Fruit fly (Drosophila melanogaster) whole organism, prepupa: ENCODE results near the gene CG3213.
A peak's percentile ranks its signal among the peaks of the same experiment; 100 is the strongest.

Experiments used
- Blimp-1 ChIP-seq: fragments of 200-800 bp; sonication (Bioruptor generic); optimal IDR thresholded peaks from 3 replicates; lab custom pipeline; 2017; ENCODE audit warnings: missing biosample characterization, missing genetic modification characterization, mild to moderate bottlenecking, moderate library complexity, missing genetic modification reagents
- CG10631 ChIP-seq: fragments of 200-800 bp; sonication (Bioruptor generic); optimal IDR thresholded peaks from 2 replicates; lab custom pipeline; 2016; ENCODE audit warnings: missing biosample characterization, missing genetic modification characterization
- CG10669 ChIP-seq: fragments of 200-800 bp; sonication (Bioruptor generic); optimal IDR thresholded peaks from 3 replicates; lab custom pipeline; 2018; ENCODE audit warnings: missing biosample characterization, mild to moderate bottlenecking, missing genetic modification characterization, moderate library complexity
- CG11294 ChIP-seq: fragments of 200-800 bp; sonication (Bioruptor generic); IDR thresholded peaks from 2 replicates; pipeline ENCODE4 v1.3.6; 2022; ENCODE audit warnings: missing biosample characterization, missing genetic modification characterization
- CG11902 ChIP-seq: fragments of 200-800 bp; sonication (Bioruptor generic); optimal IDR thresholded peaks from 3 replicates; lab custom pipeline; 2016; ENCODE audit warnings: missing biosample characterization, missing genetic modification characterization
- CG1621 ChIP-seq: fragments of 200-800 bp; sonication (Bioruptor generic); optimal IDR thresholded peaks from 3 replicates; lab custom pipeline; 2018; ENCODE audit warnings: missing biosample characterization, mild to moderate bottlenecking, missing genetic modification characterization
- CG31627 ChIP-seq: fragments of 200-800 bp; sonication (Bioruptor generic); optimal IDR thresholded peaks from 3 replicates; lab custom pipeline; 2016; ENCODE audit warnings: missing biosample characterization, missing genetic modification characterization
- CG32006 ChIP-seq: fragments of 200-800 bp; sonication (Bioruptor generic); optimal IDR thresholded peaks from 3 replicates; lab custom pipeline; 2017; ENCODE audit warnings: missing biosample characterization, mild to moderate bottlenecking, missing genetic modification characterization
- CG3919 ChIP-seq: fragments of 200-800 bp; sonication (Bioruptor generic); optimal IDR thresholded peaks from 3 replicates; lab custom pipeline; 2016; ENCODE audit warnings: missing biosample characterization, missing genetic modification characterization
- CG6163 ChIP-seq: fragments of 200-800 bp; sonication (Bioruptor generic); IDR thresholded peaks from 3 replicates; pipeline ENCODE4 v1.3.6; 2022; ENCODE audit warnings: missing biosample characterization, missing genetic modification characterization
- CG6792 ChIP-seq: fragments of 200-800 bp; sonication (Bioruptor generic); optimal IDR thresholded peaks from 3 replicates; lab custom pipeline; 2016; ENCODE audit warnings: missing biosample characterization, missing genetic modification characterization
- CG6808 ChIP-seq: fragments of 200-800 bp; sonication (Bioruptor generic); optimal IDR thresholded peaks from 3 replicates; lab custom pipeline; 2017; ENCODE audit warnings: missing biosample characterization, missing genetic modification characterization, mild to moderate bottlenecking, moderate library complexity, missing genetic modification reagents
- CG6854 ChIP-seq: fragments of 200-800 bp; sonication (Bioruptor generic); optimal IDR thresholded peaks from 2 replicates; lab custom pipeline; 2017; ENCODE audit warnings: missing biosample characterization, mild to moderate bottlenecking, missing genetic modification characterization
- CG7368 ChIP-seq: fragments of 200-800 bp; sonication (Bioruptor generic); optimal IDR thresholded peaks from 3 replicates; lab custom pipeline; 2016; ENCODE audit warnings: missing biosample characterization, missing genetic modification characterization
- CG8119 ChIP-seq: fragments of 200-800 bp; sonication (Bioruptor generic); IDR thresholded peaks from 3 replicates; pipeline ENCODE4 v1.3.6; 2022; ENCODE audit warnings: missing biosample characterization, missing genetic modification characterization
- CG8319 ChIP-seq: fragments of 200-800 bp; sonication (Bioruptor generic); optimal IDR thresholded peaks from 3 replicates; lab custom pipeline; 2016; ENCODE audit warnings: missing biosample characterization, missing genetic modification characterization
- CG8632 ChIP-seq: fragments of 200-800 bp; sonication (Bioruptor generic); optimal IDR thresholded peaks from 3 replicates; lab custom pipeline; 2016; ENCODE audit warnings: missing biosample characterization, missing genetic modification characterization
- CG9139 ChIP-seq: fragments of 200-800 bp; sonication (Bioruptor generic); optimal IDR thresholded peaks from 3 replicates; lab custom pipeline; 2017; ENCODE audit warnings: missing biosample characterization, mild to moderate bottlenecking, missing genetic modification characterization
- Eip78C ChIP-seq: fragments of 200-800 bp; sonication (Bioruptor generic); peaks from one replicate; lab custom pipeline; 2016; ENCODE audit warnings: missing biosample characterization, missing genetic modification characterization
- Eip93F ChIP-seq: fragments of 200-800 bp; sonication (Bioruptor generic); optimal IDR thresholded peaks from 2 replicates; lab custom pipeline; 2016; ENCODE audit warnings: missing biosample characterization, mild to moderate bottlenecking, missing genetic modification characterization
- Ets21C ChIP-seq: fragments of 200-800 bp; sonication (Bioruptor generic); optimal IDR thresholded peaks from 3 replicates; lab custom pipeline; 2016; ENCODE audit warnings: missing biosample characterization, missing genetic modification characterization
- Gug ChIP-seq: fragments of 200-800 bp; sonication (Bioruptor generic); IDR thresholded peaks from 2 replicates; pipeline ENCODE4 v1.3.6; 2022; ENCODE audit warnings: missing biosample characterization, missing genetic modification characterization
- Hr39 ChIP-seq: fragments of 200-800 bp; sonication (Bioruptor generic); optimal IDR thresholded peaks from 2 replicates; lab custom pipeline; 2016; ENCODE audit warnings: missing biosample characterization, missing genetic modification characterization
- Hr4 ChIP-seq: fragments of 200-800 bp; sonication (Bioruptor generic); optimal IDR thresholded peaks from 3 replicates; lab custom pipeline; 2016; ENCODE audit warnings: missing biosample characterization, missing genetic modification characterization
- OdsH ChIP-seq: fragments of 200-800 bp; sonication (Bioruptor generic); optimal IDR thresholded peaks from 3 replicates; lab custom pipeline; 2016; ENCODE audit warnings: missing biosample characterization, missing genetic modification characterization
- Smox ChIP-seq: fragments of 200-800 bp; sonication (Bioruptor generic); optimal IDR thresholded peaks from 3 replicates; lab custom pipeline; 2016; ENCODE audit warnings: missing biosample characterization, missing genetic modification characterization
- Sox102F ChIP-seq: fragments of 200-800 bp; sonication (Bioruptor generic); optimal IDR thresholded peaks from 2 replicates; lab custom pipeline; 2016; ENCODE audit warnings: missing biosample characterization, mild to moderate bottlenecking, missing genetic modification characterization
- achi ChIP-seq: fragments of 200-800 bp; sonication (Bioruptor generic); optimal IDR thresholded peaks from 3 replicates; lab custom pipeline; 2016; ENCODE audit warnings: missing biosample characterization, missing genetic modification characterization
- acj6 ChIP-seq: fragments of 200-800 bp; sonication (Bioruptor generic); optimal IDR thresholded peaks from 3 replicates; lab custom pipeline; 2016; ENCODE audit warnings: missing biosample characterization, missing genetic modification characterization
- cyc ChIP-seq: fragments of 200-800 bp; sonication (Bioruptor generic); optimal IDR thresholded peaks from 3 replicates; lab custom pipeline; 2016; ENCODE audit warnings: missing biosample characterization, missing genetic modification characterization
- dac ChIP-seq: fragments of 200-800 bp; sonication (Bioruptor generic); optimal IDR thresholded peaks from 2 replicates; lab custom pipeline; 2017; ENCODE audit warnings: missing biosample characterization, mild to moderate bottlenecking, missing genetic modification characterization
- dsx ChIP-seq: fragments of 200-800 bp; optimal IDR thresholded peaks from 3 replicates; lab custom pipeline; 2019; ENCODE audit warnings: missing biosample characterization, mild to moderate bottlenecking, missing genetic modification characterization, moderate library complexity; ENCODE audit not compliant: poor library complexity, severe bottlenecking
- eg ChIP-seq: fragments of 200-800 bp; sonication (Bioruptor generic); IDR thresholded peaks from 3 replicates; pipeline ENCODE4 v1.3.6; 2022; ENCODE audit warnings: missing biosample characterization, missing genetic modification characterization
- esn ChIP-seq: fragments of 200-800 bp; sonication (Bioruptor generic); optimal IDR thresholded peaks from 2 replicates; lab custom pipeline; 2016; ENCODE audit warnings: missing biosample characterization, mild to moderate bottlenecking, missing genetic modification characterization, moderate library complexity
- fd59A ChIP-seq: fragments of 200-800 bp; sonication (Bioruptor generic); optimal IDR thresholded peaks from 2 replicates; lab custom pipeline; 2017; ENCODE audit warnings: missing biosample characterization, mild to moderate bottlenecking, missing genetic modification characterization, missing genetic modification reagents
- fd85E ChIP-seq: fragments of 200-800 bp; sonication (Bioruptor generic); optimal IDR thresholded peaks from 3 replicates; lab custom pipeline; 2016; ENCODE audit warnings: missing biosample characterization, missing genetic modification characterization
- fkh ChIP-seq: fragments of 200-800 bp; sonication (Bioruptor generic); optimal IDR thresholded peaks from 3 replicates; lab custom pipeline; 2017; ENCODE audit warnings: missing biosample characterization, mild to moderate bottlenecking, missing genetic modification characterization, moderate library complexity
- lz ChIP-seq: fragments of 200-800 bp; sonication (Bioruptor generic); optimal IDR thresholded peaks from 3 replicates; lab custom pipeline; 2016; ENCODE audit warnings: missing biosample characterization, missing genetic modification characterization
- pdm3 ChIP-seq: fragments of 200-800 bp; sonication (Bioruptor generic); optimal IDR thresholded peaks from 3 replicates; lab custom pipeline; 2016; ENCODE audit warnings: missing biosample characterization, missing genetic modification characterization
- salr ChIP-seq, 2 experiments: fragments of 200-800 bp; sonication (Bioruptor generic); optimal IDR thresholded peaks; 3 replicates each; lab custom pipeline; 2016 to 2018; ENCODE audit warnings: missing biosample characterization in 2 of 2, missing genetic modification characterization in 2 of 2, mild to moderate bottlenecking in 1 of 2
- spab ChIP-seq: fragments of 200-800 bp; sonication (Bioruptor generic); optimal IDR thresholded peaks from 2 replicates; lab custom pipeline; 2017; ENCODE audit warnings: missing biosample characterization, mild to moderate bottlenecking, missing genetic modification characterization, missing genetic modification reagents
- ss ChIP-seq, 2 experiments: fragments of 200-800 bp; sonication (Bioruptor generic); optimal IDR thresholded peaks; 2 replicates in 1 of 2; 3 replicates in 1 of 2; lab custom pipeline; 2017 to 2018; ENCODE audit warnings: mild to moderate bottlenecking in 2 of 2, missing biosample characterization in 2 of 2, missing genetic modification characterization in 2 of 2, moderate library complexity in 1 of 2
- svp ChIP-seq: fragments of 200-800 bp; sonication (Bioruptor generic); peaks from one replicate; lab custom pipeline; 2016; ENCODE audit warnings: missing biosample characterization, missing genetic modification characterization
- topi ChIP-seq: fragments of 200-800 bp; sonication (Bioruptor generic); optimal IDR thresholded peaks from 3 replicates; lab custom pipeline; 2016; ENCODE audit warnings: missing biosample characterization, missing genetic modification characterization
- vri ChIP-seq: fragments of 200-800 bp; sonication (Bioruptor generic); optimal IDR thresholded peaks from 3 replicates; lab custom pipeline; 2016; ENCODE audit warnings: missing biosample characterization, mild to moderate bottlenecking, missing genetic modification characterization

The CG3213 gene

dm6 chr2L:3566532-3566931 is 47.1 kb upstream of the CG3213 start (continued):
- no peak for TF ChIP-seq fd85E (GFP tag; lab: Kevin White, UChicago)
- TF ChIP-seq CG10669 (GFP tag; lab: Kevin White, UChicago): peak; percentile 24
- peak; percentile 60 for TF ChIP-seq esn (GFP tag; lab: Kevin White, UChicago)
- TF ChIP-seq lz (GFP tag; lab: Kevin White, UChicago): peak; percentile 72
- peak; percentile 38 to 41 for TF ChIP-seq ss (GFP tag; optimal IDR thresholded peaks at IDR 0.05; lab: Kevin White, UChicago)
- no peak for TF ChIP-seq Eip93F
- no peak for TF ChIP-seq Gug (GFP tag; lab: Robert Waterston, UW)
- TF ChIP-seq eg (GFP tag; lab: Robert Waterston, UW): 0 out of 3 replicates have a peak, but pooled peaks have one; percentile 33
- TF ChIP-seq Smox (GFP tag; lab: Kevin White, UChicago): peak; percentile 60
- TF ChIP-seq cyc (GFP tag; lab: Kevin White, UChicago): peak; percentile 70
- TF ChIP-seq salr (GFP tag; optimal IDR thresholded peaks at IDR 0.05; lab: Kevin White, UChicago): peak in 1 of 2 experiments; percentile 22
- TF ChIP-seq topi (GFP tag; lab: Kevin White, UChicago): peak; percentile 70
- TF ChIP-seq CG11294: no peak

- TF ChIP-seq Blimp-1 (peak; percentile 64), CG8319 (GFP tag; lab: Kevin White, UChicago) (no peak), CG6808 (GFP tag; lab: Kevin White, UChicago) (no peak), Eip78C (GFP tag; lab: Kevin White, UChicago) (peak; percentile 29), CG11902 (GFP tag; lab: Kevin White, UChicago) (no peak), eg (GFP tag; lab: Robert Waterston, UW) (no peak), svp (GFP tag; lab: Kevin White, UChicago) (peak; percentile 44), CG6854 (no peak), CG9139 (GFP tag; lab: Kevin White, UChicago) (no peak), esn (GFP tag; lab: Kevin White, UChicago) (no peak), achi (GFP tag; lab: Kevin White, UChicago) (no peak)
- TF ChIP-seq, all 60 proteins: peak for 3
These were observed 45.1 kb upstream of the CG3213 start for dm6 chr2L:3564556-3564955.

- TF ChIP-seq CG6854 (no peak), CG6808 (GFP tag; lab: Kevin White, UChicago) (peak; percentile 69), Eip78C (GFP tag; lab: Kevin White, UChicago) (peak; percentile 74), Hr39 (GFP tag; lab: Kevin White, UChicago) (peak; percentile 37), spab (peak; percentile 66), CG10631 (peak; percentile 64), vri (GFP tag; lab: Kevin White, UChicago) (peak; percentile 4), Eip93F (no peak), CG6163 (GFP tag; lab: Robert Waterston, UW) (no peak), Smox (GFP tag; lab: Kevin White, UChicago) (peak; percentile 8), dsx (peak; percentile 58), Blimp-1 (no peak), Gug (GFP tag; lab: Robert Waterston, UW) (no peak), CG8119 (no peak), fd85E (GFP tag; lab: Kevin White, UChicago) (no peak), CG1621 (peak; percentile 40), dac (no peak), fkh (GFP tag; lab: Kevin White, UChicago) (no peak), CG8319 (GFP tag; lab: Kevin White, UChicago) (no peak), CG32006 (GFP tag; lab: Kevin White, UChicago) (peak; percentile 54), CG6792 (GFP tag; lab: Kevin White, UChicago) (peak; percentile 44), CG31627 (peak; percentile 21), OdsH (GFP tag; lab: Kevin White, UChicago) (peak; percentile 46), CG10669 (GFP tag; lab: Kevin White, UChicago) (peak; percentile 64), esn (GFP tag; lab: Kevin White, UChicago) (peak; percentile 46), svp (GFP tag; lab: Kevin White, UChicago) (peak; percentile 64), Hr4 (no peak), lz (GFP tag; lab: Kevin White, UChicago) (peak; percentile 20), acj6 (GFP tag; lab: Kevin White, UChicago) (peak; percentile 20), fd59A (GFP tag; lab: Kevin White, UChicago) (peak; percentile 58), Ets21C (peak; percentile 24), CG11294 (no peak), CG7368 (no peak), CG9139 (GFP tag; lab: Kevin White, UChicago) (peak; percentile 18), pdm3 (GFP tag; lab: Kevin White, UChicago) (peak; percentile 58), Sox102F (GFP tag; lab: Kevin White, UChicago) (peak; percentile 39), CG8632 (no peak), CG3919 (GFP tag; lab: Kevin White, UChicago) (peak; percentile 49)
These were observed 43.0 kb upstream of the CG3213 start for dm6 chr2L:3562435-3562834.
